Fruit fly (Drosophila melanogaster): ENCODE measurements around the gene kek5.

Gene kek5

dm6 chrX:19306531-19306930, 46.5 kb upstream of the kek5 start (continued):
- TF ChIP-seq hkb (optimal IDR thresholded peaks at IDR 0.05) (no peak), hkb (GFP tag; IDR thresholded peaks at IDR 0.05) (no peak), CG3281 (GFP tag; optimal IDR thresholded peaks at IDR 0.05) (peak; percentile 50), lmd (GFP tag; IDR thresholded peaks at IDR 0.05) (no peak), ATbp (GFP tag; optimal IDR thresholded peaks at IDR 0.05) (peak; percentile 59), schlank (tag; optimal IDR thresholded peaks at IDR 0.05) (peak; percentile 42), Asciz (GFP tag; optimal IDR thresholded peaks at IDR 0.05) (peak; percentile 23), CG15514 (GFP tag; optimal IDR thresholded peaks at IDR 0.05) (peak; percentile 22), Dp (GFP tag; optimal IDR thresholded peaks at IDR 0.05) (no peak), scrt (GFP tag; optimal IDR thresholded peaks at IDR 0.05) (peak; percentile 19), H15 (GFP tag; IDR thresholded peaks at IDR 0.05) (no peak), jing (GFP tag; optimal IDR thresholded peaks at IDR 0.05) (no peak), CG8765 (GFP tag; IDR thresholded peaks at IDR 0.05) (no peak), CG15479 (GFP tag; optimal IDR thresholded peaks at IDR 0.05) (no peak), Hr78 (GFP tag; optimal IDR thresholded peaks at IDR 0.05) (no peak), ash1 (GFP tag; optimal IDR thresholded peaks at IDR 0.05) (peak; percentile 13), D (optimal IDR thresholded peaks at IDR 0.05) (no peak), D (GFP tag; optimal IDR thresholded peaks at IDR 0.05) (no peak), sug (tag; optimal IDR thresholded peaks at IDR 0.05) (peak; percentile 56), CG30431 (GFP tag; optimal IDR thresholded peaks at IDR 0.05) (no peak), CG34422 (GFP tag; IDR thresholded peaks at IDR 0.05) (no peak), sd (tag; optimal IDR thresholded peaks at IDR 0.05) (peak; percentile 21), HLH54F (GFP tag; optimal IDR thresholded peaks at IDR 0.05) (no peak), caup (GFP tag; optimal IDR thresholded peaks at IDR 0.05; ENCODE audit: severe bottlenecking) (peak; percentile 32), Nf-YC (tag; optimal IDR thresholded peaks at IDR 0.05) (peak; percentile 45), ems (GFP tag; optimal IDR thresholded peaks at IDR 0.05) (no peak), fd64A (GFP tag; optimal IDR thresholded peaks at IDR 0.05) (peak; percentile 6), sisA (GFP tag; IDR thresholded peaks at IDR 0.05) (no peak), psq (GFP tag; optimal IDR thresholded peaks at IDR 0.05) (no peak), CG31441 (GFP tag; IDR thresholded peaks at IDR 0.05) (0 out of 2 replicates have a peak, but pooled peaks have one; percentile 32), Deaf1 (tag; optimal IDR thresholded peaks at IDR 0.05) (no peak), CG11456 (GFP tag; IDR thresholded peaks at IDR 0.05) (0 out of 3 replicates have a peak, but pooled peaks have one; percentile 17), CG17186 (GFP tag; optimal IDR thresholded peaks at IDR 0.05) (no peak), CG17829 (tag; optimal IDR thresholded peaks at IDR 0.05) (no peak), CG7987 (GFP tag; optimal IDR thresholded peaks at IDR 0.05) (peak; percentile 42), Sry-δ (GFP tag; optimal IDR thresholded peaks at IDR 0.05) (no peak), Hr3 (GFP tag; optimal IDR thresholded peaks at IDR 0.05) (no peak), CoRest (tag; optimal IDR thresholded peaks at IDR 0.05) (peak; percentile 10), PHDP (tag; optimal IDR thresholded peaks at IDR 0.05) (peak; percentile 40), CG10543 (GFP tag; optimal IDR thresholded peaks at IDR 0.05) (peak; percentile 57), cwo (GFP tag; optimal IDR thresholded peaks at IDR 0.05) (peak; percentile 30), CG5180 (GFP tag; optimal IDR thresholded peaks at IDR 0.05) (peak; percentile 38), CG2678 (tag; optimal IDR thresholded peaks at IDR 0.05) (peak; percentile 67), CG10654 (GFP tag; optimal IDR thresholded peaks at IDR 0.05) (no peak), hth (optimal IDR thresholded peaks at IDR 0.05) (no peak), Fer1 (GFP tag; optimal IDR thresholded peaks at IDR 0.05) (peak; percentile 46), Rx (GFP tag; IDR thresholded peaks at IDR 0.05) (no peak), slp2 (GFP tag; optimal IDR thresholded peaks at IDR 0.05) (no peak), gem (tag; optimal IDR thresholded peaks at IDR 0.05) (peak; percentile 13), ERR (GFP tag; optimal IDR thresholded peaks at IDR 0.05) (no peak), CG12071 (GFP tag; optimal IDR thresholded peaks at IDR 0.05) (peak; percentile 72)

All from whole organism, embryonic.